Worm (Caenorhabditis elegans) whole organism, young adult: ENCODE data around the gene F13C5.2.

Source experiments
- B0336.3 ChIP-seq: fragments of 200-800 bp; sonication (Bioruptor generic); IDR thresholded peaks from 2 replicates; pipeline ENCODE4 v1.3.6; 2022; ENCODE audit warnings: missing genetic modification characterization, missing compliant biosample characterization
- C06A6.2 ChIP-seq: fragments of 200-800 bp; sonication (Bioruptor generic); conservative IDR thresholded peaks from 2 replicates; pipeline ENCODE4 v1.3.6; 2022; ENCODE audit warnings: missing genetic modification characterization, missing compliant biosample characterization
- F10E7.11 ChIP-seq: sonication (generic microtip); optimal IDR thresholded peaks from 2 replicates; lab custom pipeline; 2017; ENCODE audit warnings: mild to moderate bottlenecking, missing genetic modification characterization, moderate library complexity, missing compliant biosample characterization
- F23B12.7 ChIP-seq: sonication (generic microtip); optimal IDR thresholded peaks from 2 replicates; lab custom pipeline; 2017; ENCODE audit warnings: missing genetic modification characterization, mild to moderate bottlenecking, missing compliant biosample characterization, antibody characterized with exemption, moderate library complexity; ENCODE audit not compliant: insufficient read depth
- F37B4.10 ChIP-seq: fragments of 200-800 bp; sonication (Bioruptor generic); IDR thresholded peaks from 2 replicates; pipeline ENCODE4 v1.3.6; 2022; ENCODE audit warnings: missing genetic modification characterization, missing compliant biosample characterization
- F39B2.1 ChIP-seq: fragments of 200-800 bp; sonication (Bioruptor generic); IDR thresholded peaks from 2 replicates; pipeline ENCODE4 v1.3.6; 2022; ENCODE audit warnings: missing genetic modification reagents, missing genetic modification characterization, missing compliant biosample characterization
- F49E8.2 ChIP-seq: sonication (generic microtip); optimal IDR thresholded peaks from 3 replicates; lab custom pipeline; 2017; ENCODE audit warnings: missing genetic modification characterization, mild to moderate bottlenecking, missing compliant biosample characterization, antibody characterized with exemption, moderate library complexity; ENCODE audit not compliant: insufficient read depth
- K12H6.12 ChIP-seq: fragments of 200-800 bp; sonication (Bioruptor generic); optimal IDR thresholded peaks from 2 replicates; lab custom pipeline; 2018; ENCODE audit warnings: mild to moderate bottlenecking, missing genetic modification characterization, missing compliant biosample characterization
- T26A5.8 ChIP-seq: sonication (generic microtip); optimal IDR thresholded peaks from 2 replicates; lab custom pipeline; 2016; ENCODE audit warnings: missing genetic modification characterization, missing compliant biosample characterization
- Y67H2A.10 ChIP-seq: fragments of 200-800 bp; sonication (Bioruptor generic); conservative IDR thresholded peaks from 2 replicates; pipeline ENCODE4 v1.3.6; 2022; ENCODE audit warnings: missing genetic modification reagents, missing genetic modification characterization, missing compliant biosample characterization
- Y79H2A.3 ChIP-seq: fragments of 200-800 bp; sonication (Bioruptor generic); conservative IDR thresholded peaks from 2 replicates; pipeline ENCODE4 v1.3.6; 2022; ENCODE audit warnings: missing genetic modification reagents, missing genetic modification characterization, missing compliant biosample characterization
- akir-1 ChIP-seq: fragments of 200-800 bp; sonication (Bioruptor generic); optimal IDR thresholded peaks from 2 replicates; lab custom pipeline; 2018; ENCODE audit warnings: mild to moderate bottlenecking, missing genetic modification characterization, moderate library complexity, missing compliant biosample characterization
- ama-1 ChIP-seq, 3 experiments: fragments of 150-350 bp in 1 of 3; sonication (generic microtip) in 2 of 3; optimal IDR thresholded peaks; 2 replicates each; lab custom pipeline; 2014 to 2018; ENCODE audit warnings: missing biosample characterization in 2 of 3, missing genetic modification characterization in 2 of 3, missing genetic modification reagents in 2 of 3
- aptf-3 ChIP-seq: fragments of 200-800 bp; sonication (Bioruptor generic); IDR thresholded peaks from 2 replicates; pipeline ENCODE4 v1.3.6; 2022; ENCODE audit warnings: missing genetic modification characterization, missing compliant biosample characterization
- atf-7 ChIP-seq: sonication (generic microtip); optimal IDR thresholded peaks from 2 replicates; lab custom pipeline; 2017; ENCODE audit warnings: mild to moderate bottlenecking, missing genetic modification characterization, missing compliant biosample characterization
- attf-3 ChIP-seq: fragments of 200-800 bp; sonication (Bioruptor generic); conservative IDR thresholded peaks from 2 replicates; pipeline ENCODE4 v1.3.6; 2022; ENCODE audit warnings: missing genetic modification reagents, missing genetic modification characterization, missing compliant biosample characterization
- attf-5 ChIP-seq: fragments of 200-800 bp; sonication (Bioruptor generic); optimal IDR thresholded peaks from 2 replicates; lab custom pipeline; 2018; ENCODE audit warnings: mild to moderate bottlenecking, missing genetic modification characterization, missing compliant biosample characterization
- bed-2 ChIP-seq: fragments of 200-800 bp; sonication (Bioruptor generic); IDR thresholded peaks from 2 replicates; pipeline ENCODE4 v1.3.6; 2022; ENCODE audit warnings: missing genetic modification reagents, missing genetic modification characterization, missing compliant biosample characterization
- ccch-3 ChIP-seq: fragments of 200-800 bp; sonication (Bioruptor generic); optimal IDR thresholded peaks from 2 replicates; lab custom pipeline; 2018; ENCODE audit warnings: mild to moderate bottlenecking, missing genetic modification characterization, missing compliant biosample characterization
- cebp-2 ChIP-seq: fragments of 200-800 bp; sonication (Bioruptor generic); IDR thresholded peaks from 2 replicates; pipeline ENCODE4 v1.3.6; 2022; ENCODE audit warnings: missing genetic modification characterization, missing compliant biosample characterization
- ceh-79 ChIP-seq: sonication (generic microtip); optimal IDR thresholded peaks from 2 replicates; lab custom pipeline; 2017; ENCODE audit warnings: mild to moderate bottlenecking, missing genetic modification characterization, missing compliant biosample characterization
- ceh-91 ChIP-seq: fragments of 200-800 bp; sonication (Bioruptor generic); IDR thresholded peaks from 2 replicates; pipeline ENCODE4 v1.3.6; 2022; ENCODE audit warnings: missing genetic modification reagents, missing genetic modification characterization, missing compliant biosample characterization
- dpff-1 ChIP-seq: sonication (generic microtip); optimal IDR thresholded peaks from 2 replicates; lab custom pipeline; 2017; ENCODE audit warnings: mild to moderate bottlenecking, missing genetic modification characterization, missing compliant biosample characterization
- ets-4 ChIP-seq: fragments of 200-800 bp; sonication (Bioruptor generic); optimal IDR thresholded peaks from 2 replicates; lab custom pipeline; 2018; ENCODE audit warnings: mild to moderate bottlenecking, missing genetic modification characterization, missing compliant biosample characterization
- gei-17 ChIP-seq: fragments of 200-800 bp; sonication (Bioruptor generic); optimal IDR thresholded peaks from 2 replicates; lab custom pipeline; 2018; ENCODE audit warnings: mild to moderate bottlenecking, missing genetic modification characterization, missing compliant biosample characterization
- hmg-1.2 ChIP-seq: fragments of 200-800 bp; sonication (Bioruptor generic); IDR thresholded peaks from 2 replicates; pipeline ENCODE4 v1.3.6; 2022; ENCODE audit warnings: missing genetic modification reagents, missing genetic modification characterization, missing compliant biosample characterization
- lag-1 ChIP-seq: fragments of 200-800 bp; sonication (Bioruptor generic); IDR thresholded peaks from 2 replicates; pipeline ENCODE4 v1.3.6; 2022; ENCODE audit warnings: missing genetic modification reagents, missing genetic modification characterization, missing compliant biosample characterization
- lin-40 ChIP-seq: sonication (generic microtip); optimal IDR thresholded peaks from 2 replicates; lab custom pipeline; 2016; ENCODE audit warnings: missing genetic modification characterization, mild to moderate bottlenecking, missing compliant biosample characterization, missing genotype, missing genetic modification reagents
- lsy-27 ChIP-seq: sonication (generic microtip); optimal IDR thresholded peaks from 2 replicates; lab custom pipeline; 2017; ENCODE audit warnings: missing genetic modification characterization, mild to moderate bottlenecking, missing compliant biosample characterization, antibody characterized with exemption, missing genotype, borderline replicate concordance; ENCODE audit not compliant: insufficient read depth
- mcd-1 ChIP-seq: fragments of 200-800 bp; sonication (Bioruptor generic); IDR thresholded peaks from 2 replicates; pipeline ENCODE4 v1.3.6; 2022; ENCODE audit warnings: missing genetic modification reagents, missing genetic modification characterization, missing compliant biosample characterization
- nfya-2 ChIP-seq: fragments of 200-800 bp; sonication (Bioruptor generic); IDR thresholded peaks from 2 replicates; pipeline ENCODE4 v1.3.6; 2022; ENCODE audit warnings: missing genetic modification reagents, missing genetic modification characterization, missing compliant biosample characterization
- nhr-179 ChIP-seq: sonication (generic microtip); optimal IDR thresholded peaks from 2 replicates; lab custom pipeline; 2016; ENCODE audit warnings: mild to moderate bottlenecking, missing genetic modification characterization, missing compliant biosample characterization
- nhr-90 ChIP-seq: sonication (generic microtip); optimal IDR thresholded peaks from 2 replicates; lab custom pipeline; 2016; ENCODE audit warnings: missing genotype, mild to moderate bottlenecking, missing genetic modification characterization, missing compliant biosample characterization
- rec-8 ChIP-seq, 2 experiments: sonication (generic microtip); optimal IDR thresholded peaks; 2 replicates each; lab custom pipeline; 2016; ENCODE audit warnings: mild to moderate bottlenecking in 2 of 2, missing genetic modification characterization in 2 of 2, missing genetic modification reagents in 2 of 2, missing genotype in 2 of 2, missing biosample characterization in 1 of 2, missing compliant biosample characterization in 1 of 2, moderate library complexity in 1 of 2
- repo-1 ChIP-seq: sonication (generic microtip); optimal IDR thresholded peaks from 2 replicates; lab custom pipeline; 2017; ENCODE audit warnings: mild to moderate bottlenecking, missing genetic modification characterization, missing compliant biosample characterization
- sdz-38 ChIP-seq: sonication (generic microtip); optimal IDR thresholded peaks from 2 replicates; lab custom pipeline; 2016; ENCODE audit warnings: missing genotype, missing genetic modification characterization, missing compliant biosample characterization
- snpc-1.1 ChIP-seq: sonication (generic microtip); optimal IDR thresholded peaks from 2 replicates; lab custom pipeline; 2017; ENCODE audit warnings: missing genetic modification characterization, mild to moderate bottlenecking, missing compliant biosample characterization, antibody characterized with exemption, moderate library complexity, missing genotype, missing genetic modification reagents; ENCODE audit not compliant: insufficient read depth
- snpc-1.3 ChIP-seq: sonication (generic microtip); optimal IDR thresholded peaks from 2 replicates; lab custom pipeline; 2017; ENCODE audit warnings: missing genetic modification characterization, mild to moderate bottlenecking, missing compliant biosample characterization, antibody characterized with exemption, moderate library complexity, missing genotype, missing genetic modification reagents; ENCODE audit not compliant: insufficient read depth
- snpc-4 ChIP-seq, 5 experiments: fragments of 150-350 bp in 1 of 5; sonication (generic microtip) in 4 of 5; optimal IDR thresholded peaks; 2 replicates each; lab custom pipeline; 2014 to 2018; ENCODE audit warnings: missing genetic modification characterization in 5 of 5, missing biosample characterization in 3 of 5, antibody characterized with exemption in 2 of 5, mild to moderate bottlenecking in 2 of 5, missing compliant biosample characterization in 2 of 5, missing genotype in 2 of 5, moderate library complexity in 2 of 5, missing genetic modification reagents in 1 of 5
- tbx-9 ChIP-seq: sonication (generic microtip); optimal IDR thresholded peaks from 2 replicates; lab custom pipeline; 2016; ENCODE audit warnings: borderline replicate concordance, missing genetic modification characterization, inconsistent platforms, missing compliant biosample characterization
- unc-130 ChIP-seq: sonication (generic microtip); optimal IDR thresholded peaks from 2 replicates; lab custom pipeline; 2016; ENCODE audit warnings: missing genetic modification reagents, missing genetic modification characterization, missing compliant biosample characterization
- xnd-1 ChIP-seq: sonication (generic microtip); optimal IDR thresholded peaks from 2 replicates; lab custom pipeline; 2016; ENCODE audit warnings: missing genotype, missing genetic modification reagents, missing genetic modification characterization, missing compliant biosample characterization
- zim-3 ChIP-seq: sonication (generic microtip); optimal IDR thresholded peaks from 2 replicates; lab custom pipeline; 2017; ENCODE audit warnings: mild to moderate bottlenecking, missing genetic modification characterization, moderate library complexity, missing compliant biosample characterization
- ztf-18 ChIP-seq: sonication (generic microtip); optimal IDR thresholded peaks from 2 replicates; lab custom pipeline; 2016; ENCODE audit warnings: missing genotype, mild to moderate bottlenecking, missing genetic modification characterization, missing compliant biosample characterization
- ztf-25 ChIP-seq: fragments of 200-800 bp; sonication (Bioruptor generic); IDR thresholded peaks from 2 replicates; pipeline ENCODE4 v1.3.6; 2022; ENCODE audit warnings: missing genetic modification reagents, missing genetic modification characterization, missing compliant biosample characterization
- ztf-26 ChIP-seq: sonication (generic microtip); optimal IDR thresholded peaks from 2 replicates; lab custom pipeline; 2017; ENCODE audit warnings: missing genetic modification characterization, missing compliant biosample characterization

The F13C5.2 gene

DNA sequence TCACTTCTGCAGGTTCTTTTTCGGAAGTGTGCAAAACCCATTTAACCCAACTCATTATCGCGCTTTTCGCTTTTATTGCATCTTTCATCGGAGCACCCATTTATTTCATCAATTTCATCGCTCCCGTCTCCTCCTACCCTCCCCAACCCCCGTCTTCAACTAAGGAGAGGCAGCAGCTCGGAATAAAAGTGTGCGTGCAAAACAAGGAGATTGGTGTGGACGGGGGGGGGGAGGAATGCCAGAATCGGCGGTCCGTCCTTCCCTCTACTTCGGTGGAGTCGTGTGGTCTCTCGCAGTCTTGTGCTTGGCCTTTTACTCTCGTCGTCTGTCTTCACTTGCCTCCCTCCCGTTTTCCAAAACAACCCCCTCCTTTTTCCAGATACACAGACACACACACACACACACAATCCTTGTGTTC, 7.6 kb downstream of the F13C5.2 start (continued):
- TF ChIP-seq unc-130 (GFP tag; lab: Kevin White, UChicago) (no peak), F39B2.1 (GFP tag; lab: Robert Waterston, UW) (no peak), snpc-1.1 (no peak), atf-7 (no peak), snpc-4 (GFP tag; optimal IDR thresholded peaks at IDR 0.05; lab: Kevin White, UChicago) (no peak), snpc-4 (tag; optimal IDR thresholded peaks at IDR 0.05; lab: Kevin White, UChicago) (no peak), lag-1 (GFP tag; lab: Robert Waterston, UW) (no peak), F49E8.2 (no peak), gei-17 (GFP tag; lab: Kevin White, UChicago) (no peak), xnd-1 (no peak), cebp-2 (no peak), zim-3 (no peak), attf-3 (GFP tag; lab: Robert Waterston, UW) (no peak), aptf-3 (no peak), F37B4.10 (GFP tag; lab: Robert Waterston, UW) (no peak), ztf-18 (tag; lab: Kevin White, UChicago) (no peak), ztf-26 (tag; lab: Kevin White, UChicago) (no peak), K12H6.12 (tag; lab: Kevin White, UChicago) (peak; percentile 63), snpc-1.3 (tag; lab: Kevin White, UChicago) (no peak), nhr-90 (tag; lab: Kevin White, UChicago) (no peak), lsy-27 (tag; lab: Kevin White, UChicago) (no peak), ets-4 (GFP tag; lab: Kevin White, UChicago) (no peak), attf-5 (GFP tag; lab: Kevin White, UChicago) (peak; percentile 48), repo-1 (tag; lab: Kevin White, UChicago) (no peak), nfya-2 (no peak), hmg-1.2 (peak; percentile 17; the same call in 1 of the 2 replicates), Y79H2A.3 (GFP tag; lab: Robert Waterston, UW) (no peak), ceh-91 (GFP tag; lab: Robert Waterston, UW) (no peak), F10E7.11 (tag; lab: Kevin White, UChicago) (no peak), tbx-9 (tag; lab: Kevin White, UChicago) (no peak), dpff-1 (tag; lab: Kevin White, UChicago) (no peak), sdz-38 (tag; lab: Kevin White, UChicago) (no peak), akir-1 (GFP tag; lab: Kevin White, UChicago) (no peak), nhr-179 (tag; lab: Kevin White, UChicago) (no peak), rec-8 (tag; optimal IDR thresholded peaks at IDR 0.05; lab: Kevin White, UChicago) (no peak), Y67H2A.10 (GFP tag; lab: Robert Waterston, UW) (no peak), bed-2 (GFP tag; lab: Robert Waterston, UW) (no peak), T26A5.8 (tag; lab: Kevin White, UChicago) (no peak), B0336.3 (GFP tag; lab: Robert Waterston, UW) (no peak), mcd-1 (GFP tag; lab: Robert Waterston, UW) (no peak), ama-1 (optimal IDR thresholded peaks at IDR 0.05; lab: Kevin White, UChicago) (no peak), ama-1 (GFP tag; optimal IDR thresholded peaks at IDR 0.05; lab: Kevin White, UChicago) (no peak), ccch-3 (GFP tag; lab: Kevin White, UChicago) (no peak), C06A6.2 (GFP tag; lab: Robert Waterston, UW) (no peak), ztf-25 (GFP tag; lab: Robert Waterston, UW) (no peak), lin-40 (tag; lab: Kevin White, UChicago) (no peak), F23B12.7 (no peak), ceh-79 (tag; lab: Kevin White, UChicago) (no peak)
- TF ChIP-seq, all 124 proteins: peak for 11
